Fruit fly (Drosophila melanogaster): ENCODE results near the gene Prosalpha4T1.

Gene Prosalpha4T1

DNA sequence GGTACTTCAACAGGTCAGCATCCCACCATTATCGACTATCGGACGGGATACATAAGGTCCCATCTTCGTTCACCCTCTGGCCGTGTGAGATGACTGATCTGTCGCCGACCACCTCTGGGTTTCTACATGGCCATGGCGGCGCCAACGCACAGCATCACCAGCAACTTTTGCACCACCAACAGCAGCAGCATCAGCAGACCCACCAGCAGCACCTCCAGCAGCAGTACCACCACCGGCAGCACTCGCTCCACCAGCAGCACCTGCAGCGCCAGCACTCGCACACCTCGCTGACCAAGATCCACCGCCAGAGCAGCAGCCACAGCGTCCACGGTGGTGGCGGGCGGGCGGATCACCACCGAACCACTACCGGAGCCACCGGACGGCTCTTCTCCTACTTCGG lies 6.1 kb upstream of the Prosalpha4T1 start:
- TF ChIP-seq Eip78C (GFP tag) = no peak
- no peak for TF ChIP-seq fd85E (GFP tag; optimal IDR thresholded peaks at IDR 0.05)
- no peak for TF ChIP-seq Gug (GFP tag; IDR thresholded peaks at IDR 0.05)
- TF ChIP-seq Hr38 (GFP tag; optimal IDR thresholded peaks at IDR 0.05) = no peak
- no peak for TF ChIP-seq CG7368 (GFP tag; optimal IDR thresholded peaks at IDR 0.05)
- TF ChIP-seq net (GFP tag; optimal IDR thresholded peaks at IDR 0.05) = no peak
- no peak for TF ChIP-seq Ets21C (GFP tag; optimal IDR thresholded peaks at IDR 0.05)
- no peak for TF ChIP-seq acj6 (GFP tag; optimal IDR thresholded peaks at IDR 0.05)
- no peak for TF ChIP-seq svp (GFP tag)
- TF ChIP-seq CG3032 (tag; optimal IDR thresholded peaks at IDR 0.05) = no peak
- no peak for TF ChIP-seq CG1621 (tag; optimal IDR thresholded peaks at IDR 0.05)
- TF ChIP-seq Eip75B (GFP tag; optimal IDR thresholded peaks at IDR 0.05) = no peak

DNA sequence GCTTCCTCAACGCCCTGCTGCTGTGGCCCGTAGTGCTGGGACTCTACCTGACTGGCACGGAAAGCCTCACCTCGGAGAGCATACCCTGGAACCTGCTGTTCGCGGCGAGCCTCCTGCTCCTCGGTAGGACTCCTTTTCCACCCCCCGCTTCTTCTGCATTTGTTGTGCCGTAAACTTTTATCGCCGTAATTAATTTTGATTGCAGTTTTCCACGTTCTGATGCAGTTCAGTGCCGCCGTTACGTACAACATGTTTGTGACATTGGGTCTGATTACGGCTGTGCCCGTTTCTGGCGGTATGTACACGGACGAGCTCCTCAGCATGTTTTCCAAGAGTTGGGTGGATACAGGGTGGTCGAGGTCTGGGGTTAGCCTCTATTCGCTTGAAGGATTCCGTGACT lies 662 bp upstream of the Prosalpha4T1 start:
- TF ChIP-seq CG3919 (GFP tag; optimal IDR thresholded peaks at IDR 0.05) (no peak), CG8119 (GFP tag; IDR thresholded peaks at IDR 0.05) (no peak), esn (GFP tag; optimal IDR thresholded peaks at IDR 0.05) (no peak), Eip93F (GFP tag; optimal IDR thresholded peaks at IDR 0.05) (no peak), CG8632 (GFP tag; optimal IDR thresholded peaks at IDR 0.05) (no peak), Met (GFP tag; optimal IDR thresholded peaks at IDR 0.05) (no peak), CG11762 (GFP tag; optimal IDR thresholded peaks at IDR 0.05; ENCODE audit: insufficient read depth) (no peak), CG6276 (GFP tag; optimal IDR thresholded peaks at IDR 0.05) (no peak), eg (GFP tag; IDR thresholded peaks at IDR 0.05) (no peak), achi (GFP tag; optimal IDR thresholded peaks at IDR 0.05) (no peak), vri (GFP tag; optimal IDR thresholded peaks at IDR 0.05) (no peak)

DNA sequence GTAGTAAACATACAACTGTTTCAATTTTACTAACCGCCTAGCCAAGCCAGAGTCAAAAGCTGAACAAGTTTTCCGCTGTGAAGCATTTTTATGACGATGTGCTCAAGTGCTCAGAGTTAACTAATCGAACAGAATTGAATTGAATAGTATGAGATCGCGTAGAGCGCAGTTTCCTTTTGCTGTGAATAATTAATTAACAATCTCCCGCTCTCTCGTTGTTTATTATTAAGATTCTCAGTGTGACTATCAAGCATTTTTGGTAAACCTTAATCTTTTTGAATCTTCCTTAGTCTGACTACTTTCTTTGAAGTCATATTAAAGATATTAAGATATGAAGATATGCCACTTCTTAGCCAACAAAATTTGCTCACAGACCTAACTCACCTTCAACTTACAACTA lies 3.6 kb downstream of the Prosalpha4T1 start, which contains the start of gene CG31200:
TSS of gene CG31200 (minus strand) at position 101 of the 400 bp plus-strand sequence.
- TF ChIP-seq acj6 (GFP tag; optimal IDR thresholded peaks at IDR 0.05) = no peak
- no peak for TF ChIP-seq CG16779 (tag; optimal IDR thresholded peaks at IDR 0.05)
- no peak for TF ChIP-seq salr (GFP tag; optimal IDR thresholded peaks at IDR 0.05)
- TF ChIP-seq svp (GFP tag) = no peak
- TF ChIP-seq dac (GFP tag; optimal IDR thresholded peaks at IDR 0.05) = no peak
- TF ChIP-seq Met (GFP tag; optimal IDR thresholded peaks at IDR 0.05) = no peak

DNA sequence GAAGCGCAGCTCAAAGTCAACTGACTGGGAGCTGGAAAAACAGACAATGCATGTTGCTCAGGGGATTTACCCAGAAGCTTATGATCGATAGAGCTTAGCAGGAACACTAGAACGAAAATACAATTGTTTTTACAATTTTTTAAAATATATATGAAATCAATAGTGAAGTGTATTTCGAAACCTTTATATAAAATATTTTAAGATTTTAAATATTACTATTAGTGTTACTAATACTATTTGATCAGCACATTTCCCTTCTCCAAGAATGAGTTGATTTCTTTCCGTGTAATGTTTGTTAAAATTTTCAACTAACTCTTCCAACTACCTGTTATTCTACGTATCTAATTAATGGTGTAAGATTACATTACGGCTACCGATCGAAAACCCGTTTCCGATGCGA lies 5.1 kb downstream of the Prosalpha4T1 start, which contains the start of gene CG31199:
TSS of gene CG31199 (minus strand) at position 101 of the 400 bp plus-strand sequence.
- TF ChIP-seq net (GFP tag; optimal IDR thresholded peaks at IDR 0.05) (no peak), topi (GFP tag; optimal IDR thresholded peaks at IDR 0.05) (no peak), CG8119 (GFP tag; IDR thresholded peaks at IDR 0.05) (no peak), CG11902 (GFP tag; optimal IDR thresholded peaks at IDR 0.05) (no peak), CG11294 (GFP tag; IDR thresholded peaks at IDR 0.05) (no peak), Blimp-1 (GFP tag; optimal IDR thresholded peaks at IDR 0.05) (no peak), Smox (GFP tag; optimal IDR thresholded peaks at IDR 0.05) (no peak)

DNA sequence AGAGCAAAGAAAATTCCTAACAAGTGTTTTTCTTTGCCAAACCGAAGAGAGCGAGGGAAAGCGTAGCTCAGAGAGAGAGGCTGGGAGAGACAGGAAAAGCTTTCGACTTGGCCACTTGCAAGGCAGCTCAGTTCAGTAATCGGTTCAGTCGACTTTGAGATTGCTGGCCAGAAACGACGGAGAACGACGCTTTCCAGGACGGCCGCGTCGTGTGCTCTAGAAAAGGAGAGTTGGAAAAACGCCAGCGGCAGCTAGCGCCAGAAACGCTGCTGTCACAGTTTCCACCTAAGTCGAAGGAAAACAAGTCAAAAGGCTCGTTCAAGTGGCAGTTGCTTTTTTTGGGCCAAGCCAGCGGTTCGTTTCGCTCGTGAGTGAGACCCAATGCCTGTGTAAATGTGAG lies 8.9 kb downstream of the Prosalpha4T1 start, which contains the start of gene CG42322:
TSS of gene CG42322 (plus strand) at position 138 of the 400 bp plus-strand sequence.
- no peak for TF ChIP-seq spab (GFP tag; optimal IDR thresholded peaks at IDR 0.05)
- no peak for TF ChIP-seq CG6808 (GFP tag; optimal IDR thresholded peaks at IDR 0.05)
- no peak for TF ChIP-seq Lpt (GFP tag; optimal IDR thresholded peaks at IDR 0.05)
- no peak for TF ChIP-seq Sox15 (GFP tag; optimal IDR thresholded peaks at IDR 0.05)
- TF ChIP-seq CG8119 (GFP tag; IDR thresholded peaks at IDR 0.05) = peak; percentile 16; the same call in 1 of the 3 replicates
